Worm (Caenorhabditis elegans): ENCODE data around the gene nspd-7.

Gene nspd-7

ce11 chrIV:10250577-10251075 is 18.4 kb downstream of the nspd-7 start, which contains the start of gene daf-14 (continued):
- TF ChIP-seq lin-1 (GFP tag; IDR thresholded peaks at IDR 0.05), result no peak
- no peak for TF ChIP-seq snpc-1.2 (GFP tag; IDR thresholded peaks at IDR 0.05)
- TF ChIP-seq lin-38 (GFP tag; IDR thresholded peaks at IDR 0.05), result no peak
- no peak for TF ChIP-seq lir-3 (tag; optimal IDR thresholded peaks at IDR 0.05)
- TF ChIP-seq T26A8.4 (GFP tag; IDR thresholded peaks at IDR 0.05), result no peak
- no peak for TF ChIP-seq ztf-11 (tag; optimal IDR thresholded peaks at IDR 0.05)
- TF ChIP-seq zfp-3 (GFP tag; conservative IDR thresholded peaks at IDR 0.05), result no peak
- TF ChIP-seq arid-1 (GFP tag; conservative IDR thresholded peaks at IDR 0.05), result no peak
- TF ChIP-seq aly-2 (tag; optimal IDR thresholded peaks at IDR 0.05), result no peak
- peak; percentile 77 for TF ChIP-seq dve-1 (tag; optimal IDR thresholded peaks at IDR 0.05; ENCODE audit: insufficient read depth)

ce11 chrIV:10245666-10246210 is 23.2 kb downstream of the nspd-7 start, which contains the start of gene F01G10.10:
F01G10.10 (plus strand) TSS chrIV:10246160.
- TF ChIP-seq D1046.2 (GFP tag; IDR thresholded peaks at IDR 0.05) (no peak), F10B5.3 (tag; optimal IDR thresholded peaks at IDR 0.05) (no peak), ceh-32 (tag; optimal IDR thresholded peaks at IDR 0.05; ENCODE audit: poor library complexity) (no peak), daf-12 (tag; optimal IDR thresholded peaks at IDR 0.05) (no peak), spr-3 (GFP tag; optimal IDR thresholded peaks at IDR 0.05) (no peak), arid-1 (GFP tag; conservative IDR thresholded peaks at IDR 0.05) (0 out of 2 replicates have a peak, but pooled peaks have one; percentile 60), snpc-4 (tag; optimal IDR thresholded peaks at IDR 0.05) (no peak), mep-1 (tag; optimal IDR thresholded peaks at IDR 0.05) (peak; percentile 40), unc-130 (GFP tag; optimal IDR thresholded peaks at IDR 0.05) (no peak), Y48G9A.11 (GFP tag; IDR thresholded peaks at IDR 0.05) (0 out of 2 replicates have a peak, but pooled peaks have one; percentile 35), nhr-42 (GFP tag; IDR thresholded peaks at IDR 0.05) (no peak), nhr-102 (tag; optimal IDR thresholded peaks at IDR 0.05) (peak; percentile 25), pha-4 (GFP tag; IDR thresholded peaks at IDR 0.05) (no peak; the same call in 1 of the 2 replicates), pha-4 (tag; optimal IDR thresholded peaks at IDR 0.05) (no peak), dmd-8 (GFP tag; IDR thresholded peaks at IDR 0.05) (0 out of 2 replicates have a peak, but pooled peaks have one; percentile 4), ztf-11 (tag; optimal IDR thresholded peaks at IDR 0.05) (no peak), dve-1 (tag; optimal IDR thresholded peaks at IDR 0.05; ENCODE audit: insufficient read depth) (peak; percentile 6), nhr-25 (tag; optimal IDR thresholded peaks at IDR 0.05; ENCODE audit: borderline replicate concordance, insufficient read depth) (no peak), lim-7 (GFP tag; IDR thresholded peaks at IDR 0.05) (peak; percentile 57; the same call in 1 of the 2 replicates), zfp-3 (GFP tag; conservative IDR thresholded peaks at IDR 0.05) (peak; percentile 85; the same call in 1 of the 2 replicates), hlh-11 (tag; optimal IDR thresholded peaks at IDR 0.05) (peak; percentile 9), hif-1 (tag; optimal IDR thresholded peaks at IDR 0.05) (no peak), pqm-1 (tag; optimal IDR thresholded peaks at IDR 0.05) (no peak), T26A8.4 (GFP tag; IDR thresholded peaks at IDR 0.05) (peak; percentile 36; the same call in 1 of the 2 replicates), ztf-7 (tag; optimal IDR thresholded peaks at IDR 0.05) (no peak), spr-1 (tag; optimal IDR thresholded peaks at IDR 0.05) (peak; percentile 5), nhr-28 (tag; optimal IDR thresholded peaks at IDR 0.05) (peak; percentile 13), nhr-111 (GFP tag; optimal IDR thresholded peaks at IDR 0.05) (peak; percentile 13), aly-2 (tag; optimal IDR thresholded peaks at IDR 0.05) (no peak), mdt-29 (GFP tag; IDR thresholded peaks at IDR 0.05) (no peak), hlh-30 (tag; optimal IDR thresholded peaks at IDR 0.05; ENCODE audit: insufficient read depth) (no peak), cey-2 (tag; optimal IDR thresholded peaks at IDR 0.05; ENCODE audit: borderline replicate concordance, insufficient read depth) (no peak), jun-1 (tag; optimal IDR thresholded peaks at IDR 0.05) (no peak), F44E2.7 (GFP tag; IDR thresholded peaks at IDR 0.05) (no peak), lin-38 (GFP tag; IDR thresholded peaks at IDR 0.05) (peak; percentile 48), F37D6.2 (tag; optimal IDR thresholded peaks at IDR 0.05) (no peak), mxl-3 (GFP tag; optimal IDR thresholded peaks at IDR 0.05) (peak; percentile 2), unc-39 (tag; optimal IDR thresholded peaks at IDR 0.05) (no peak), zfp-2 (tag; optimal IDR thresholded peaks at IDR 0.05) (no peak), nhr-77 (tag; optimal IDR thresholded peaks at IDR 0.05) (no peak), Y75B8A.6 (GFP tag; IDR thresholded peaks at IDR 0.05) (peak; percentile 3; the same call in 1 of the 2 replicates), fos-1 (tag; optimal IDR thresholded peaks at IDR 0.05) (no peak), dpl-1 (GFP tag; optimal IDR thresholded peaks at IDR 0.05) (peak; percentile 5)

Measured in whole organism, L4 larva.